Worm (Caenorhabditis elegans): ENCODE results near the gene heri-1.

- TF ChIP-seq nhr-11 (tag; optimal IDR thresholded peaks at IDR 0.05) (no peak), hlh-30 (tag; optimal IDR thresholded peaks at IDR 0.05; ENCODE audit: insufficient read depth) (no peak), ama-1 (optimal IDR thresholded peaks at IDR 0.05) (no peak), K02D7.2 (tag; optimal IDR thresholded peaks at IDR 0.05) (no peak), ceh-9 (tag; optimal IDR thresholded peaks at IDR 0.05) (no peak), ceh-45 (GFP tag; IDR thresholded peaks at IDR 0.05) (no peak), pqm-1 (tag; optimal IDR thresholded peaks at IDR 0.05) (no peak), pag-3 (tag; optimal IDR thresholded peaks at IDR 0.05; ENCODE audit: borderline replicate concordance) (no peak), tbx-2 (tag; optimal IDR thresholded peaks at IDR 0.05) (no peak)
Observed at ce11 chrII:6116701-6117100, 3.7 kb upstream of the heri-1 start.
